Worm (Caenorhabditis elegans) whole organism, L4/young adult: ENCODE results near the gene unc-49.

ENCODE experiments used
- W03F9.2 ChIP-seq: fragments of 150-350 bp; optimal IDR thresholded peaks from 2 replicates; lab custom pipeline; 2014; ENCODE audit warnings: missing biosample characterization, missing genetic modification characterization
- dao-5 ChIP-seq: sonication (generic microtip); optimal IDR thresholded peaks from 2 replicates; lab custom pipeline; 2016; ENCODE audit warnings: missing genotype, missing genetic modification characterization, moderate library complexity, missing compliant biosample characterization

DNA sequence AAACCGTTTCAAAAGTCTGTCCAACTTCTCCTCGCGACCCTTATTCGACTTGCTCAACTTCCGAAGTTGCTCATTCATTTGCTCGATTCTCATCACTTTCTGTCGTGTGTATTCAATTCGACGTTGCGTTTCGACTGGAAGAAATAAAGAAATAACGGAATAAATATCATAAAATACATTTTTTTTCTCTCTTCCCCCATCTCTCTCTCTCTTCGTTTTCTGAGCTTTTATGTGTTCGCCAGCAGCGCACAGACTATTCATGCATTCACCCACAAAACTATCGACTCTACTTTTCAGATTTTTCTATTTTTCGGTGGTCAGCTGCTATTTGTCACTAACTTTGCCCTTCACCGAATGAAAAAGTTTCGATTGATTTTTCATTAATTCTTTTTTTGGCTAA, 39.7 kb downstream of the unc-49 start, which contains the start of gene rab-30:
- TF ChIP-seq dao-5 (tag; lab: Kevin White, UChicago), result no peak
- TF ChIP-seq W03F9.2 (tag; lab: Kevin White, UChicago), result no peak
